Worm (Caenorhabditis elegans): ENCODE measurements around the gene col-143.
A peak's percentile ranks its signal among the peaks of the same experiment; 100 is the strongest.

The col-143 gene

ce11 chrV:6813862-6814261, 21.6 kb upstream of the col-143 start:
- TF ChIP-seq unc-39 (tag; optimal IDR thresholded peaks at IDR 0.05) = no peak
- TF ChIP-seq daf-16 (GFP tag; optimal IDR thresholded peaks at IDR 0.05) = no peak
- no peak for TF ChIP-seq daf-16 (tag; optimal IDR thresholded peaks at IDR 0.05)
- TF ChIP-seq rbr-2 (tag; optimal IDR thresholded peaks at IDR 0.05) = no peak
- no peak for TF ChIP-seq dmd-6 (GFP tag; IDR thresholded peaks at IDR 0.05)
- TF ChIP-seq cey-2 (tag; optimal IDR thresholded peaks at IDR 0.05; ENCODE audit: borderline replicate concordance, insufficient read depth) = no peak
- peak; percentile 65 for TF ChIP-seq aha-1 (tag)
- peak in 1 of 2 experiments; percentile 37 for TF ChIP-seq unc-62 (GFP tag; optimal IDR thresholded peaks at IDR 0.05 in 1 of 2)
- TF ChIP-seq unc-62 (tag; optimal IDR thresholded peaks at IDR 0.05) = no peak
- no peak for TF ChIP-seq lin-38 (GFP tag; IDR thresholded peaks at IDR 0.05)
- TF ChIP-seq mep-1 (tag; optimal IDR thresholded peaks at IDR 0.05) = no peak
- TF ChIP-seq ZK546.5 (tag; optimal IDR thresholded peaks at IDR 0.05) = no peak

- no peak for TF ChIP-seq Y105C5A.15 (GFP tag; IDR thresholded peaks at IDR 0.05)
- no peak for TF ChIP-seq dve-1 (tag; optimal IDR thresholded peaks at IDR 0.05; ENCODE audit: insufficient read depth)
- no peak for TF ChIP-seq duxl-1 (tag; optimal IDR thresholded peaks at IDR 0.05; ENCODE audit: poor library complexity)
- TF ChIP-seq hlh-11 (tag; optimal IDR thresholded peaks at IDR 0.05) = no peak
- no peak for TF ChIP-seq dmd-6 (GFP tag; IDR thresholded peaks at IDR 0.05)
- TF ChIP-seq lsy-2 (tag; optimal IDR thresholded peaks at IDR 0.05) = no peak
- TF ChIP-seq unc-39 (tag; optimal IDR thresholded peaks at IDR 0.05) = no peak
- no peak for TF ChIP-seq madf-9 (GFP tag; conservative IDR thresholded peaks at IDR 0.05)
- TF ChIP-seq F49E8.2 (tag; optimal IDR thresholded peaks at IDR 0.05; ENCODE audit: borderline replicate concordance) = no peak
- no peak for TF ChIP-seq ZK546.5 (tag; optimal IDR thresholded peaks at IDR 0.05)
- TF ChIP-seq lin-29 (GFP tag; IDR thresholded peaks at IDR 0.05) = no peak
- TF ChIP-seq jun-1 (tag; optimal IDR thresholded peaks at IDR 0.05) = no peak
- TF ChIP-seq zag-1 (tag; optimal IDR thresholded peaks at IDR 0.05) = no peak
- TF ChIP-seq vab-7 (GFP tag; IDR thresholded peaks at IDR 0.05) = no peak
- TF ChIP-seq hlh-30 (tag; optimal IDR thresholded peaks at IDR 0.05; ENCODE audit: insufficient read depth) = no peak
- TF ChIP-seq Y75B8A.6 (GFP tag; IDR thresholded peaks at IDR 0.05) = no peak
- no peak for TF ChIP-seq nhr-42 (GFP tag; IDR thresholded peaks at IDR 0.05)
- no peak for TF ChIP-seq daf-8 (GFP tag; IDR thresholded peaks at IDR 0.05)
- no peak for TF ChIP-seq ztf-11 (tag; optimal IDR thresholded peaks at IDR 0.05)
Observed at ce11 chrV:6817184-6817583, 18.3 kb upstream of the col-143 start, which contains the start of gene dmsr-14. Gene dmsr-14, minus strand, starts transcription at chrV:6817284.

ce11 chrV:6819812-6820211, 15.6 kb upstream of the col-143 start, which contains the start of gene dmsr-13:
Gene dmsr-13, minus strand, starts transcription at chrV:6819912.
- TF ChIP-seq ctbp-1 (GFP tag; IDR thresholded peaks at IDR 0.05) (no peak), nhr-237 (tag; optimal IDR thresholded peaks at IDR 0.05) (no peak), snpc-1.2 (GFP tag; IDR thresholded peaks at IDR 0.05) (no peak), gei-8 (GFP tag; optimal IDR thresholded peaks at IDR 0.05) (no peak), aha-1 (tag) (no peak), nhr-111 (GFP tag; optimal IDR thresholded peaks at IDR 0.05) (no peak), Y48G9A.11 (GFP tag; IDR thresholded peaks at IDR 0.05) (no peak), dmd-6 (GFP tag; IDR thresholded peaks at IDR 0.05) (no peak), F26F4.8 (GFP tag; conservative IDR thresholded peaks at IDR 0.05) (no peak), F10B5.3 (tag; optimal IDR thresholded peaks at IDR 0.05) (no peak), lir-3 (tag; optimal IDR thresholded peaks at IDR 0.05) (no peak), unc-62 (GFP tag; optimal IDR thresholded peaks at IDR 0.05 in 1 of 2) (no peak), unc-62 (tag; optimal IDR thresholded peaks at IDR 0.05) (no peak), spr-1 (tag; optimal IDR thresholded peaks at IDR 0.05) (no peak)
